Worm (Caenorhabditis elegans): ENCODE measurements around the gene asna-1.

DNA sequence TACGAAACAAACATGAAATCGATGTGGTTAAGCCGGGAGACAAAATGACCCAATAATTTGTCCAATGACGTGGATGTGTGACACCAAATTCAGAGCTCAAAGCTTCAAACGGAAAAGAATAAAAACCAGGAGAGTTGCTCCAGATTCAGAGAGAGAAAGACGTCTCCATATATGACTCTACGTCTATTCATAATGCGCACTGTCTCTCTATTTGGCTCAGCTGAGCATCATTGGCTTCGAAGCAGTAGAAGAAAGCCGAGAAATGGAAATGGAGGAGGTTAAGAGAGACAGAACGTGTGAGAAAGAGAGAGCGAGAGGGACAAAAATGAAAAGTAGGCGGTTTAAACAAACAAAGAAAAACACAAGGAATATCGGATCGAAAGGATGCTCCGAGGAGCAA lies 8.6 kb upstream of the asna-1 start:
- TF ChIP-seq ceh-28 (tag; optimal IDR thresholded peaks at IDR 0.05) (no peak), nhr-77 (tag; optimal IDR thresholded peaks at IDR 0.05) (no peak), snpc-4 (tag; optimal IDR thresholded peaks at IDR 0.05) (no peak), nhr-28 (tag; optimal IDR thresholded peaks at IDR 0.05) (no peak), fkh-10 (GFP tag; optimal IDR thresholded peaks at IDR 0.05) (no peak), nhr-10 (tag; optimal IDR thresholded peaks at IDR 0.05) (no peak), madf-9 (GFP tag; conservative IDR thresholded peaks at IDR 0.05) (no peak), unc-62 (GFP tag; optimal IDR thresholded peaks at IDR 0.05 in 1 of 2) (peak in 1 of 2 experiments; percentile 55), unc-62 (tag; optimal IDR thresholded peaks at IDR 0.05) (no peak), hif-1 (tag; optimal IDR thresholded peaks at IDR 0.05) (no peak), dmd-9 (GFP tag; IDR thresholded peaks at IDR 0.05) (no peak)

Data from whole organism, L4 larva.